Worm (Caenorhabditis elegans) whole organism, L2 larva: Measurements from ENCODE around the gene nep-5.

ENCODE experiments used
- ZK546.5 ChIP-seq: sonication (generic microtip); optimal IDR thresholded peaks from 2 replicates; lab custom pipeline; 2017; ENCODE audit warnings: missing biosample characterization, missing genetic modification characterization
- dmd-4 ChIP-seq: sonication (generic microtip); optimal IDR thresholded peaks from 2 replicates; lab custom pipeline; 2017; ENCODE audit warnings: missing biosample characterization, missing genetic modification characterization
- egl-27 ChIP-seq: sonication (generic microtip); optimal IDR thresholded peaks from 3 replicates; lab custom pipeline; 2017; ENCODE audit warnings: missing biosample characterization, missing genetic modification reagents, missing genetic modification characterization
- snpc-4 ChIP-seq: fragments of 150-350 bp; optimal IDR thresholded peaks from 2 replicates; lab custom pipeline; 2014; ENCODE audit warnings: missing biosample characterization, missing genetic modification characterization
- zag-1 ChIP-seq: fragments of 150-350 bp; optimal IDR thresholded peaks from 2 replicates; lab custom pipeline; 2014; ENCODE audit warnings: missing biosample characterization, missing genetic modification characterization

- TF ChIP-seq dmd-4 (tag; lab: Kevin White, UChicago), result no peak
- TF ChIP-seq egl-27 (tag; lab: Kevin White, UChicago), result no peak
- TF ChIP-seq snpc-4 (tag; lab: Kevin White, UChicago), result no peak
- TF ChIP-seq zag-1 (tag; lab: Kevin White, UChicago), result no peak
- no peak for TF ChIP-seq ZK546.5
Measured at ce11 chrII:5474946-5475345, 13.0 kb upstream of the nep-5 start, which contains the start of gene ilcr-2.
